Fruit fly (Drosophila melanogaster) whole organism, embryonic: ENCODE results near the gene CG6738.
A peak's percentile ranks its signal among the peaks of the same experiment; 100 is the strongest.

Source experiments
- CG10431 ChIP-seq: fragments of 200-800 bp; sonication (Bioruptor generic); optimal IDR thresholded peaks from 3 replicates; lab custom pipeline; 2018; ENCODE audit warnings: missing biosample characterization, mild to moderate bottlenecking, missing genetic modification characterization
- CG10979 ChIP-seq: fragments of 200-800 bp; sonication (Bioruptor generic); optimal IDR thresholded peaks from 2 replicates; lab custom pipeline; 2018; ENCODE audit warnings: missing biosample characterization, mild to moderate bottlenecking, missing genetic modification characterization, moderate library complexity
- CG11504 ChIP-seq: fragments of 200-800 bp; sonication (Bioruptor generic); optimal IDR thresholded peaks from 3 replicates; lab custom pipeline; 2019; ENCODE audit warnings: missing biosample characterization, mild to moderate bottlenecking, missing genetic modification characterization, moderate library complexity
- CG13287 ChIP-seq: fragments of 200-800 bp; sonication (Bioruptor generic); IDR thresholded peaks from 2 replicates; pipeline ENCODE4 v1.3.6; 2022; ENCODE audit warnings: missing biosample characterization, missing genetic modification characterization; ENCODE audit not compliant: partially characterized antibody
- CG13424 ChIP-seq: fragments of 200-800 bp; sonication (Bioruptor generic); optimal IDR thresholded peaks from 2 replicates; lab custom pipeline; 2019; ENCODE audit warnings: missing biosample characterization, mild to moderate bottlenecking, missing genetic modification characterization, moderate library complexity
- CG13624 ChIP-seq: fragments of 200-800 bp; sonication (Bioruptor generic); optimal IDR thresholded peaks from 2 replicates; lab custom pipeline; 2016; ENCODE audit warnings: missing biosample characterization, missing genetic modification characterization
- CG15514 ChIP-seq: fragments of 200-800 bp; sonication (Bioruptor generic); optimal IDR thresholded peaks from 3 replicates; lab custom pipeline; 2017; ENCODE audit warnings: missing biosample characterization, missing genetic modification characterization, mild to moderate bottlenecking, moderate library complexity, missing genetic modification reagents
- CG1603 ChIP-seq: fragments of 200-800 bp; sonication (Bioruptor generic); optimal IDR thresholded peaks from 2 replicates; lab custom pipeline; 2019; ENCODE audit warnings: missing biosample characterization, mild to moderate bottlenecking, missing genetic modification characterization, moderate library complexity
- CG16815 ChIP-seq: fragments of 200-800 bp; sonication (Bioruptor generic); optimal IDR thresholded peaks from 3 replicates; lab custom pipeline; 2017; ENCODE audit warnings: missing biosample characterization, mild to moderate bottlenecking, missing genetic modification characterization
- CG18262 ChIP-seq: fragments of 200-800 bp; optimal IDR thresholded peaks from 3 replicates; lab custom pipeline; 2019; ENCODE audit warnings: missing biosample characterization, mild to moderate bottlenecking, missing genetic modification characterization, moderate library complexity
- CG2129 ChIP-seq: fragments of 200-800 bp; sonication (Bioruptor generic); IDR thresholded peaks from 2 replicates; pipeline ENCODE4 v1.3.6; 2022; ENCODE audit warnings: missing biosample characterization, missing genetic modification characterization; ENCODE audit not compliant: partially characterized antibody
- CG31365 ChIP-seq: fragments of 200-800 bp; sonication (Bioruptor generic); optimal IDR thresholded peaks from 2 replicates; lab custom pipeline; 2018; ENCODE audit warnings: missing biosample characterization, mild to moderate bottlenecking, missing genetic modification characterization
- CG34224 ChIP-seq: fragments of 200-800 bp; sonication (Bioruptor generic); IDR thresholded peaks from 3 replicates; pipeline ENCODE4 v1.3.6; 2022; ENCODE audit warnings: missing biosample characterization, missing genetic modification characterization; ENCODE audit not compliant: partially characterized antibody
- CG42726 ChIP-seq: fragments of 200-800 bp; sonication (Bioruptor generic); IDR thresholded peaks from 2 replicates; pipeline ENCODE4 v1.3.6; 2022; ENCODE audit warnings: missing biosample characterization, missing genetic modification characterization; ENCODE audit not compliant: partially characterized antibody
- CG4707 ChIP-seq: fragments of 200-800 bp; sonication (Bioruptor generic); optimal IDR thresholded peaks from 2 replicates; lab custom pipeline; 2018; ENCODE audit warnings: missing biosample characterization, mild to moderate bottlenecking, missing genetic modification characterization, moderate library complexity
- CG7271 ChIP-seq: fragments of 200-800 bp; sonication (Bioruptor generic); optimal IDR thresholded peaks from 2 replicates; lab custom pipeline; 2018; ENCODE audit warnings: missing biosample characterization, mild to moderate bottlenecking, missing genetic modification characterization, moderate library complexity
- CG8924 ChIP-seq: fragments of 200-800 bp; optimal IDR thresholded peaks from 3 replicates; lab custom pipeline; 2019; ENCODE audit warnings: missing biosample characterization, mild to moderate bottlenecking, missing genetic modification characterization, moderate library complexity
- CG9215 ChIP-seq: fragments of 200-800 bp; sonication (Bioruptor generic); IDR thresholded peaks from 2 replicates; pipeline ENCODE4 v1.3.6; 2022; ENCODE audit warnings: missing biosample characterization, missing genetic modification characterization
- CG9932 ChIP-seq: fragments of 200-800 bp; sonication (Bioruptor generic); IDR thresholded peaks from 2 replicates; pipeline ENCODE4 v1.3.6; 2022; ENCODE audit warnings: missing biosample characterization, missing genetic modification characterization
- CHES-1-like ChIP-seq: fragments of 200-800 bp; sonication (Bioruptor generic); optimal IDR thresholded peaks from 2 replicates; lab custom pipeline; 2016; ENCODE audit warnings: missing biosample characterization, missing genetic modification characterization
- D19B ChIP-seq: fragments of 200-800 bp; sonication (Bioruptor generic); optimal IDR thresholded peaks from 2 replicates; lab custom pipeline; 2017; ENCODE audit warnings: missing biosample characterization, mild to moderate bottlenecking, missing genetic modification characterization
- Deaf1 ChIP-seq: fragments of 200-800 bp; optimal IDR thresholded peaks from 3 replicates; lab custom pipeline; 2019; ENCODE audit warnings: missing biosample characterization, mild to moderate bottlenecking, missing genetic modification characterization, moderate library complexity
- HLH4C ChIP-seq: fragments of 200-800 bp; sonication (Bioruptor generic); IDR thresholded peaks from 3 replicates; pipeline ENCODE4 v1.3.6; 2022; ENCODE audit warnings: missing biosample characterization, missing genetic modification characterization; ENCODE audit not compliant: partially characterized antibody
- Lhr ChIP-seq: fragments of 200-800 bp; sonication (Bioruptor generic); optimal IDR thresholded peaks from 3 replicates; lab custom pipeline; 2017; ENCODE audit warnings: mild to moderate bottlenecking, missing biosample characterization, missing genetic modification reagents, missing genetic modification characterization
- Meics ChIP-seq: fragments of 200-800 bp; sonication (Bioruptor generic); optimal IDR thresholded peaks from 2 replicates; lab custom pipeline; 2017; ENCODE audit warnings: missing biosample characterization, mild to moderate bottlenecking, missing genetic modification characterization
- Neu2 ChIP-seq: fragments of 200-800 bp; sonication (Bioruptor generic); optimal IDR thresholded peaks from 3 replicates; lab custom pipeline; 2016; ENCODE audit warnings: missing biosample characterization, missing genetic modification characterization, borderline replicate concordance
- Optix ChIP-seq: fragments of 200-800 bp; sonication (Bioruptor generic); IDR thresholded peaks from 3 replicates; pipeline ENCODE4 v1.3.6; 2022; ENCODE audit warnings: missing biosample characterization, missing genetic modification characterization
- Sin3A ChIP-seq: fragments of >200 bp; optimal IDR thresholded peaks from 2 replicates; lab custom pipeline; 2018
- Xrp1 ChIP-seq: fragments of 200-800 bp; sonication (Bioruptor generic); IDR thresholded peaks from 2 replicates; pipeline ENCODE4 v1.3.6; 2022; ENCODE audit warnings: missing biosample characterization, missing genetic modification characterization
- ato ChIP-seq: fragments of 200-800 bp; sonication (Bioruptor generic); IDR thresholded peaks from 2 replicates; pipeline ENCODE4 v1.3.6; 2022; ENCODE audit warnings: missing biosample characterization, missing genetic modification characterization; ENCODE audit not compliant: partially characterized antibody
- bcd ChIP-seq: fragments of 200-800 bp; sonication (Bioruptor generic); optimal IDR thresholded peaks from 2 replicates; lab custom pipeline; 2017; ENCODE audit warnings: missing biosample characterization, mild to moderate bottlenecking, missing genetic modification characterization
- btn ChIP-seq: fragments of 200-800 bp; sonication (Bioruptor generic); optimal IDR thresholded peaks from 2 replicates; lab custom pipeline; 2016; ENCODE audit warnings: missing biosample characterization, missing genetic modification characterization
- croc ChIP-seq: fragments of 200-800 bp; sonication (Bioruptor generic); conservative IDR thresholded peaks from 3 replicates; pipeline ENCODE4 v1.3.6; 2022; ENCODE audit warnings: missing biosample characterization, missing genetic modification characterization
- dm ChIP-seq: fragments of 200-800 bp; sonication (Bioruptor generic); optimal IDR thresholded peaks from 3 replicates; lab custom pipeline; 2016; ENCODE audit warnings: missing biosample characterization, missing genetic modification characterization
- ems ChIP-seq: fragments of 200-800 bp; sonication (Bioruptor generic); optimal IDR thresholded peaks from 3 replicates; lab custom pipeline; 2016; ENCODE audit warnings: missing biosample characterization, missing genetic modification characterization
- fu2 ChIP-seq: fragments of 200-800 bp; sonication (Bioruptor generic); optimal IDR thresholded peaks from 2 replicates; lab custom pipeline; 2016; ENCODE audit warnings: missing biosample characterization, missing genetic modification characterization
- gt ChIP-seq: fragments of 200-800 bp; sonication (Bioruptor generic); IDR thresholded peaks from 2 replicates; pipeline ENCODE4 v1.3.6; 2022; ENCODE audit warnings: missing biosample characterization, missing genetic modification characterization
- jigr1 ChIP-seq: fragments of 200-800 bp; sonication (Bioruptor generic); IDR thresholded peaks from 3 replicates; pipeline ENCODE4 v1.3.6; 2022; ENCODE audit warnings: missing biosample characterization, missing genetic modification characterization
- kah ChIP-seq: fragments of 200-800 bp; sonication (Bioruptor generic); optimal IDR thresholded peaks from 2 replicates; lab custom pipeline; 2018; ENCODE audit warnings: missing biosample characterization, mild to moderate bottlenecking, missing genetic modification characterization
- nau ChIP-seq: fragments of 200-800 bp; sonication (Bioruptor generic); optimal IDR thresholded peaks from 3 replicates; lab custom pipeline; 2017; ENCODE audit warnings: missing biosample characterization, mild to moderate bottlenecking, missing genetic modification characterization, missing genetic modification reagents
- nmo ChIP-seq: fragments of 200-800 bp; sonication (Bioruptor generic); optimal IDR thresholded peaks from 2 replicates; lab custom pipeline; 2018; ENCODE audit warnings: missing biosample characterization, mild to moderate bottlenecking, missing genetic modification characterization, moderate library complexity
- pzg ChIP-seq: fragments of 200-800 bp; sonication (Bioruptor generic); optimal IDR thresholded peaks from 3 replicates; lab custom pipeline; 2018; ENCODE audit warnings: missing biosample characterization, mild to moderate bottlenecking, missing genetic modification characterization, moderate library complexity
- ranshi ChIP-seq: fragments of 200-800 bp; sonication (Bioruptor generic); IDR thresholded peaks from 2 replicates; pipeline ENCODE4 v1.3.6; 2022; ENCODE audit warnings: missing biosample characterization, missing genetic modification characterization
- repo ChIP-seq: fragments of 200-800 bp; sonication (Bioruptor generic); optimal IDR thresholded peaks from 2 replicates; lab custom pipeline; 2016; ENCODE audit warnings: missing biosample characterization, missing genetic modification characterization
- row ChIP-seq: fragments of 200-800 bp; sonication (Bioruptor generic); IDR thresholded peaks from 3 replicates; pipeline ENCODE4 v1.3.6; 2022; ENCODE audit warnings: missing biosample characterization, missing genetic modification characterization
- sc ChIP-seq, 3 experiments: fragments of >200 bp in 2 of 3; fragments of 200-800 bp in 1 of 3; sonication (Bioruptor generic) in 1 of 3; optimal IDR thresholded peaks; 2 replicates in 2 of 3; 3 replicates in 1 of 3; lab custom pipeline; 2017; ENCODE audit warnings: mild to moderate bottlenecking in 1 of 3, missing biosample characterization in 1 of 3, missing genetic modification characterization in 1 of 3, missing genetic modification reagents in 1 of 3
- sens ChIP-seq: fragments of 200-800 bp; sonication (Bioruptor generic); peaks from one replicate; lab custom pipeline; 2016; ENCODE audit warnings: missing biosample characterization, missing genetic modification characterization
- sima ChIP-seq: fragments of 200-800 bp; sonication (Bioruptor generic); optimal IDR thresholded peaks from 2 replicates; lab custom pipeline; 2016; ENCODE audit warnings: missing biosample characterization, missing genetic modification characterization
- sug ChIP-seq: fragments of 200-800 bp; optimal IDR thresholded peaks from 2 replicates; lab custom pipeline; 2019; ENCODE audit warnings: missing biosample characterization, mild to moderate bottlenecking, missing genetic modification characterization, moderate library complexity
- tna ChIP-seq: fragments of 200-800 bp; sonication (Bioruptor generic); IDR thresholded peaks from 2 replicates; pipeline ENCODE4 v1.3.6; 2022; ENCODE audit warnings: missing biosample characterization, missing genetic modification characterization; ENCODE audit not compliant: partially characterized antibody
- usp ChIP-seq: fragments of >200 bp; optimal IDR thresholded peaks from 2 replicates; lab custom pipeline; 2017; ENCODE audit warnings: missing biosample characterization, missing genetic modification characterization

The CG6738 gene

dm6 chr3R:23110724-23111123 is 11.4 kb downstream of the CG6738 start (continued):
- TF ChIP-seq CG31365 (tag; lab: Kevin White, UChicago) (no peak), CHES-1-like (no peak), CG1603 (tag; lab: Kevin White, UChicago) (no peak), nau (GFP tag; lab: Kevin White, UChicago) (no peak), CG10979 (tag; lab: Kevin White, UChicago) (no peak), tna (GFP tag; lab: Robert Waterston, UW) (no peak), CG16815 (no peak), fu2 (GFP tag; lab: Kevin White, UChicago) (no peak), ems (GFP tag; lab: Kevin White, UChicago) (no peak), usp (GFP tag; lab: Kevin White, UChicago) (no peak), nmo (GFP tag; lab: Kevin White, UChicago) (peak; percentile 19), Meics (GFP tag; lab: Kevin White, UChicago) (peak; percentile 31), bcd (peak; percentile 30), CG15514 (GFP tag; lab: Kevin White, UChicago) (no peak), CG11504 (tag; lab: Kevin White, UChicago) (peak; percentile 44), btn (GFP tag; lab: Kevin White, UChicago) (no peak), Xrp1 (GFP tag; lab: Robert Waterston, UW) (no peak), Deaf1 (tag; lab: Kevin White, UChicago) (no peak), ato (GFP tag; lab: Robert Waterston, UW) (no peak), sens (no peak), Sin3A (lab: Kevin White, UChicago) (no peak), pzg (GFP tag; lab: Kevin White, UChicago) (no peak), sima (no peak), CG13287 (GFP tag; lab: Robert Waterston, UW) (no peak), kah (GFP tag; lab: Kevin White, UChicago) (no peak), dm (GFP tag; lab: Kevin White, UChicago) (no peak), CG18262 (tag; lab: Kevin White, UChicago) (no peak), CG4707 (no peak), Optix (GFP tag; lab: Robert Waterston, UW) (no peak), CG10431 (GFP tag; lab: Kevin White, UChicago) (no peak), croc (GFP tag; lab: Robert Waterston, UW) (no peak), ranshi (GFP tag; lab: Robert Waterston, UW) (no peak), CG42726 (GFP tag; lab: Robert Waterston, UW) (no peak), repo (no peak), CG7271 (no peak), CG9932 (GFP tag; lab: Robert Waterston, UW) (no peak), sc (optimal IDR thresholded peaks at IDR 0.05; lab: Kevin White, UChicago) (no peak), sc (GFP tag; optimal IDR thresholded peaks at IDR 0.05; lab: Kevin White, UChicago) (no peak), row (GFP tag; lab: Robert Waterston, UW) (peak; percentile 49; the same call in 2 of the 3 replicates), HLH4C (GFP tag; lab: Robert Waterston, UW) (no peak), sug (tag; lab: Kevin White, UChicago) (no peak), CG13424 (peak; percentile 36), CG13624 (GFP tag; lab: Kevin White, UChicago) (peak; percentile 59), CG34224 (GFP tag; lab: Robert Waterston, UW) (no peak), D19B (GFP tag; lab: Kevin White, UChicago) (no peak), Lhr (GFP tag; lab: Kevin White, UChicago) (no peak), CG8924 (tag; lab: Kevin White, UChicago) (no peak), jigr1 (no peak), CG9215 (GFP tag; lab: Robert Waterston, UW) (0 out of 2 replicates have a peak, but pooled peaks have one; percentile 5), CG2129 (GFP tag; lab: Robert Waterston, UW) (no peak), gt (GFP tag; lab: Robert Waterston, UW) (no peak), Neu2 (no peak)
